Fruit fly (Drosophila melanogaster): ENCODE results near the gene mil.
"Not testable (repeated sequence)": the region's sequence is repeated elsewhere in the genome, so short reads cannot be mapped to it uniquely, and the experiment has no call there.

mil gene

dm6 chr3R:27954533-27954932, 42.3 kb downstream of the mil start, which contains the start of gene Nep7 (continued):
- no peak for TF ChIP-seq CG6792 (GFP tag; optimal IDR thresholded peaks at IDR 0.05)
- TF ChIP-seq CG11294 (GFP tag; IDR thresholded peaks at IDR 0.05), result peak; percentile 39; the same call in 1 of the 2 replicates

- TF ChIP-seq achi (GFP tag; optimal IDR thresholded peaks at IDR 0.05) (no peak), Met (GFP tag; optimal IDR thresholded peaks at IDR 0.05) (no peak), CG11902 (GFP tag; optimal IDR thresholded peaks at IDR 0.05) (no peak), CG16779 (tag; optimal IDR thresholded peaks at IDR 0.05) (no peak), CG11294 (GFP tag; IDR thresholded peaks at IDR 0.05) (no peak), topi (GFP tag; optimal IDR thresholded peaks at IDR 0.05) (no peak), ss (GFP tag; optimal IDR thresholded peaks at IDR 0.05) (no peak)
Observed at dm6 chr3R:27957967-27958366, 45.7 kb downstream of the mil start.

dm6 chr3R:27959145-27959544, 46.9 kb downstream of the mil start, which contains the start of the genes CG42487 and CG4884:
Gene CG42487, minus strand, starts transcription at chr3R:27959245.
Gene CG4884, minus strand, starts transcription at chr3R:27959245.
- not testable (repeated sequence) for TF ChIP-seq vri, CG34406, Met (GFP tag; optimal IDR thresholded peaks at IDR 0.05)

dm6 chr3R:27960473-27960872, 48.2 kb downstream of the mil start, which contains the start of gene CG31253:
Gene CG31253, minus strand, starts transcription at chr3R:27960573.
- not testable (repeated sequence) for TF ChIP-seq topi, CG4318, CG34406 (GFP tag; optimal IDR thresholded peaks at IDR 0.05)

dm6 chr3R:27963119-27963518, 50.9 kb downstream of the mil start, which contains the start of the genes CG31131 and CG4849:
Gene CG31131, minus strand, starts transcription at chr3R:27963219.
Gene CG4849, plus strand, starts transcription at chr3R:27963415.
- TF ChIP-seq Sox15, CG31627, Ets21C (GFP tag; optimal IDR thresholded peaks at IDR 0.05): not testable (repeated sequence)
